Fruit fly (Drosophila melanogaster) whole organism, embryonic: Measurements from ENCODE around the gene Ir7g.

ENCODE experiments used
- Asciz ChIP-seq: fragments of 200-800 bp; sonication (Bioruptor generic); optimal IDR thresholded peaks from 2 replicates; lab custom pipeline; 2017; ENCODE audit warnings: missing biosample characterization, mild to moderate bottlenecking, missing genetic modification characterization, missing genetic modification reagents
- Bdp1 ChIP-seq: fragments of 200-800 bp; sonication (Bioruptor generic); optimal IDR thresholded peaks from 3 replicates; lab custom pipeline; 2016; ENCODE audit warnings: missing biosample characterization, missing genetic modification characterization
- CG10654 ChIP-seq: fragments of 200-800 bp; sonication (Bioruptor generic); optimal IDR thresholded peaks from 2 replicates; lab custom pipeline; 2016; ENCODE audit warnings: missing biosample characterization, missing genetic modification characterization
- CG11456 ChIP-seq: fragments of 200-800 bp; sonication (Bioruptor generic); IDR thresholded peaks from 3 replicates; pipeline ENCODE4 v1.3.6; 2022; ENCODE audit warnings: missing biosample characterization, missing genetic modification characterization
- CG11696 ChIP-seq: fragments of 200-800 bp; sonication (Bioruptor generic); IDR thresholded peaks from 2 replicates; pipeline ENCODE4 v1.3.6; 2022; ENCODE audit warnings: missing biosample characterization, missing genetic modification characterization
- CG12104 ChIP-seq: fragments of 200-800 bp; sonication (Bioruptor generic); optimal IDR thresholded peaks from 3 replicates; lab custom pipeline; 2016; ENCODE audit warnings: missing biosample characterization, missing genetic modification characterization
- CG12219 ChIP-seq: fragments of 200-800 bp; sonication (Bioruptor generic); optimal IDR thresholded peaks from 3 replicates; lab custom pipeline; 2018; ENCODE audit warnings: missing biosample characterization, mild to moderate bottlenecking, missing genetic modification characterization
- CG12391 ChIP-seq: fragments of 200-800 bp; sonication (Bioruptor generic); optimal IDR thresholded peaks from 3 replicates; lab custom pipeline; 2018; ENCODE audit warnings: missing biosample characterization, mild to moderate bottlenecking, missing genetic modification characterization, moderate library complexity
- CG13123 ChIP-seq: fragments of 200-800 bp; sonication (Bioruptor generic); optimal IDR thresholded peaks from 2 replicates; lab custom pipeline; 2016; ENCODE audit warnings: missing biosample characterization, missing genetic modification characterization
- CG15073 ChIP-seq: fragments of 200-800 bp; sonication (Bioruptor generic); optimal IDR thresholded peaks from 2 replicates; lab custom pipeline; 2016; ENCODE audit warnings: missing biosample characterization, missing genetic modification characterization
- CG17829 ChIP-seq: fragments of 200-800 bp; optimal IDR thresholded peaks from 2 replicates; lab custom pipeline; 2019; ENCODE audit warnings: missing biosample characterization, mild to moderate bottlenecking, missing genetic modification characterization, moderate library complexity
- CG18011 ChIP-seq: fragments of 200-800 bp; sonication (Bioruptor generic); optimal IDR thresholded peaks from 2 replicates; lab custom pipeline; 2017; ENCODE audit warnings: missing biosample characterization, missing genetic modification characterization, mild to moderate bottlenecking, moderate library complexity, missing genotype
- CG1832 ChIP-seq: fragments of 200-800 bp; sonication (Bioruptor generic); optimal IDR thresholded peaks from 2 replicates; lab custom pipeline; 2017; ENCODE audit warnings: missing biosample characterization, mild to moderate bottlenecking, missing genetic modification characterization, inconsistent platforms
- CG2120 ChIP-seq: fragments of 200-800 bp; sonication (Bioruptor generic); optimal IDR thresholded peaks from 3 replicates; lab custom pipeline; 2016; ENCODE audit warnings: missing biosample characterization, missing genetic modification characterization
- CG2678 ChIP-seq: fragments of 200-800 bp; sonication (Bioruptor generic); optimal IDR thresholded peaks from 3 replicates; lab custom pipeline; 2019; ENCODE audit warnings: missing biosample characterization, mild to moderate bottlenecking, missing genetic modification characterization, moderate library complexity
- CG34422 ChIP-seq: fragments of 200-800 bp; sonication (Bioruptor generic); IDR thresholded peaks from 3 replicates; pipeline ENCODE4 v1.3.6; 2022; ENCODE audit warnings: missing biosample characterization, missing genetic modification characterization
- CG4328 ChIP-seq: fragments of 200-800 bp; sonication (Bioruptor generic); optimal IDR thresholded peaks from 3 replicates; lab custom pipeline; 2017; ENCODE audit warnings: missing biosample characterization, missing genetic modification reagents, missing genetic modification characterization
- CG7372 ChIP-seq: fragments of 200-800 bp; sonication (Bioruptor generic); IDR thresholded peaks from 2 replicates; pipeline ENCODE4 v1.3.6; 2022; ENCODE audit warnings: missing biosample characterization, missing genetic modification characterization
- CG8359 ChIP-seq: fragments of 200-800 bp; sonication (Bioruptor generic); optimal IDR thresholded peaks from 2 replicates; lab custom pipeline; 2017; ENCODE audit warnings: missing biosample characterization, mild to moderate bottlenecking, missing genetic modification characterization, borderline replicate concordance
- CG9437 ChIP-seq: fragments of 200-800 bp; sonication (Bioruptor generic); optimal IDR thresholded peaks from 2 replicates; lab custom pipeline; 2018; ENCODE audit warnings: missing biosample characterization, mild to moderate bottlenecking, missing genetic modification characterization
- CoRest ChIP-seq: fragments of 200-800 bp; sonication (Bioruptor generic); optimal IDR thresholded peaks from 3 replicates; lab custom pipeline; 2018; ENCODE audit warnings: missing biosample characterization, mild to moderate bottlenecking, missing genetic modification characterization, moderate library complexity
- D19A ChIP-seq: fragments of 200-800 bp; optimal IDR thresholded peaks from 3 replicates; lab custom pipeline; 2019; ENCODE audit warnings: missing biosample characterization, mild to moderate bottlenecking, missing genetic modification characterization, moderate library complexity
- Doc3 ChIP-seq: fragments of 200-800 bp; sonication (Bioruptor generic); IDR thresholded peaks from 3 replicates; pipeline ENCODE4 v1.3.6; 2022; ENCODE audit warnings: missing biosample characterization, missing genetic modification characterization; ENCODE audit not compliant: partially characterized antibody
- Ets65A ChIP-seq: fragments of 200-800 bp; sonication (Bioruptor generic); peaks from one replicate; lab custom pipeline; 2016; ENCODE audit warnings: missing biosample characterization, missing genetic modification characterization
- HmgD ChIP-seq: fragments of 200-800 bp; sonication (Bioruptor generic); optimal IDR thresholded peaks from 3 replicates; lab custom pipeline; 2016; ENCODE audit warnings: missing biosample characterization, missing genetic modification characterization
- Max ChIP-seq: fragments of 200-800 bp; sonication (Bioruptor generic); optimal IDR thresholded peaks from 2 replicates; lab custom pipeline; 2016; ENCODE audit warnings: missing biosample characterization, mild to moderate bottlenecking, missing genetic modification characterization
- Med ChIP-seq: fragments of 200-800 bp; sonication (Bioruptor generic); peaks from one replicate; lab custom pipeline; 2016; ENCODE audit warnings: missing biosample characterization, missing genetic modification characterization, mild to moderate bottlenecking, inconsistent platforms, moderate library complexity
- Meics ChIP-seq: fragments of 200-800 bp; sonication (Bioruptor generic); optimal IDR thresholded peaks from 2 replicates; lab custom pipeline; 2017; ENCODE audit warnings: missing biosample characterization, mild to moderate bottlenecking, missing genetic modification characterization
- Side ChIP-seq: fragments of 200-800 bp; sonication (Bioruptor generic); optimal IDR thresholded peaks from 2 replicates; lab custom pipeline; 2016; ENCODE audit warnings: missing biosample characterization, missing genetic modification characterization
- Sry-δ ChIP-seq: fragments of 200-800 bp; sonication (Bioruptor generic); optimal IDR thresholded peaks from 2 replicates; lab custom pipeline; 2016; ENCODE audit warnings: missing biosample characterization, missing genetic modification characterization
- az2 ChIP-seq: fragments of 200-800 bp; sonication (Bioruptor generic); optimal IDR thresholded peaks from 3 replicates; lab custom pipeline; 2016; ENCODE audit warnings: missing biosample characterization, missing genetic modification characterization
- croc ChIP-seq: fragments of 200-800 bp; sonication (Bioruptor generic); conservative IDR thresholded peaks from 3 replicates; pipeline ENCODE4 v1.3.6; 2022; ENCODE audit warnings: missing biosample characterization, missing genetic modification characterization
- crp ChIP-seq, 2 experiments: fragments of 200-800 bp; sonication (Bioruptor generic); optimal IDR thresholded peaks; 2 replicates in 1 of 2; 3 replicates in 1 of 2; lab custom pipeline; 2017; ENCODE audit warnings: missing biosample characterization in 2 of 2, missing genetic modification characterization in 2 of 2, mild to moderate bottlenecking in 1 of 2, moderate library complexity in 1 of 2
- dimm ChIP-seq: fragments of 200-800 bp; sonication (Bioruptor generic); IDR thresholded peaks from 2 replicates; pipeline ENCODE4 v1.3.6; 2022; ENCODE audit warnings: missing biosample characterization, missing genetic modification characterization
- ems ChIP-seq: fragments of 200-800 bp; sonication (Bioruptor generic); optimal IDR thresholded peaks from 3 replicates; lab custom pipeline; 2016; ENCODE audit warnings: missing biosample characterization, missing genetic modification characterization
- fu2 ChIP-seq: fragments of 200-800 bp; sonication (Bioruptor generic); optimal IDR thresholded peaks from 2 replicates; lab custom pipeline; 2016; ENCODE audit warnings: missing biosample characterization, missing genetic modification characterization
- lilli ChIP-seq: fragments of 200-800 bp; sonication (Bioruptor generic); optimal IDR thresholded peaks from 3 replicates; lab custom pipeline; 2016; ENCODE audit warnings: missing biosample characterization, missing genetic modification characterization
- lmd ChIP-seq: fragments of 200-800 bp; sonication (Bioruptor generic); IDR thresholded peaks from 2 replicates; pipeline ENCODE4 v1.3.6; 2022; ENCODE audit warnings: missing biosample characterization, missing genetic modification characterization
- lov ChIP-seq, 2 experiments: fragments of 200-800 bp in 1 of 2; fragments of >200 bp in 1 of 2; sonication (Bioruptor generic) in 1 of 2; IDR thresholded peaks in 1 of 2; optimal IDR thresholded peaks in 1 of 2; 2 replicates in 1 of 2; 3 replicates in 1 of 2; pipeline versions ENCODE4 v1.3.6 to Lab custom; 2017 to 2022; ENCODE audit warnings: missing biosample characterization in 1 of 2, missing genetic modification characterization in 1 of 2
- maf-S ChIP-seq: fragments of 200-800 bp; sonication (Bioruptor generic); optimal IDR thresholded peaks from 2 replicates; lab custom pipeline; 2016; ENCODE audit warnings: missing biosample characterization, missing genetic modification characterization
- nom ChIP-seq: fragments of 200-800 bp; sonication (Bioruptor generic); optimal IDR thresholded peaks from 2 replicates; lab custom pipeline; 2017; ENCODE audit warnings: missing biosample characterization, missing genetic modification characterization, mild to moderate bottlenecking, moderate library complexity, missing genetic modification reagents
- prd ChIP-seq, 3 experiments: fragments of >200 bp in 2 of 3; fragments of 200-800 bp in 1 of 3; sonication (Bioruptor generic) in 1 of 3; optimal IDR thresholded peaks in 2 of 3; IDR thresholded peaks in 1 of 3; 2 replicates in 2 of 3; 3 replicates in 1 of 3; pipeline versions ENCODE4 v1.3.6 to Lab custom; 2017 to 2022; ENCODE audit warnings: missing biosample characterization in 1 of 3, missing genetic modification characterization in 1 of 3
- psq ChIP-seq: fragments of 200-800 bp; sonication (Bioruptor generic); optimal IDR thresholded peaks from 2 replicates; lab custom pipeline; 2017; ENCODE audit warnings: missing biosample characterization, missing genetic modification characterization
- ranshi ChIP-seq: fragments of 200-800 bp; sonication (Bioruptor generic); IDR thresholded peaks from 2 replicates; pipeline ENCODE4 v1.3.6; 2022; ENCODE audit warnings: missing biosample characterization, missing genetic modification characterization
- repo ChIP-seq: fragments of 200-800 bp; sonication (Bioruptor generic); optimal IDR thresholded peaks from 2 replicates; lab custom pipeline; 2016; ENCODE audit warnings: missing biosample characterization, missing genetic modification characterization
- rib ChIP-seq: fragments of 200-800 bp; sonication (Bioruptor generic); IDR thresholded peaks from 2 replicates; pipeline ENCODE4 v1.3.6; 2022; ENCODE audit warnings: missing biosample characterization, missing genetic modification characterization
- scrt ChIP-seq: fragments of 200-800 bp; sonication (Bioruptor generic); optimal IDR thresholded peaks from 2 replicates; lab custom pipeline; 2018; ENCODE audit warnings: missing biosample characterization, mild to moderate bottlenecking, missing genetic modification characterization, moderate library complexity
- trh ChIP-seq: fragments of 200-800 bp; sonication (Bioruptor generic); optimal IDR thresholded peaks from 2 replicates; lab custom pipeline; 2016; ENCODE audit warnings: missing biosample characterization, missing genetic modification characterization
- tx ChIP-seq: fragments of 200-800 bp; sonication (Bioruptor generic); optimal IDR thresholded peaks from 2 replicates; lab custom pipeline; 2016; ENCODE audit warnings: missing biosample characterization, missing genetic modification characterization

The Ir7g gene

dm6 chrX:7888386-7889024 is 4.0 kb downstream of the Ir7g start, which contains the start of gene Acat1 (continued):
- TF ChIP-seq Sry-δ (GFP tag; lab: Kevin White, UChicago) (peak; percentile 42), CG1832 (GFP tag; lab: Kevin White, UChicago) (no peak), CoRest (peak; percentile 37), maf-S (GFP tag; lab: Kevin White, UChicago) (peak; percentile 2), Meics (peak; percentile 52), CG13123 (no peak), Med (peak; percentile 94), scrt (GFP tag; lab: Kevin White, UChicago) (peak; percentile 91), Max (GFP tag; lab: Kevin White, UChicago) (peak; percentile 54), ems (GFP tag; lab: Kevin White, UChicago) (peak; percentile 43), nom (GFP tag; lab: Kevin White, UChicago) (peak; percentile 19), CG12219 (GFP tag; lab: Kevin White, UChicago) (no peak), dimm (GFP tag; lab: Robert Waterston, UW) (no peak), lilli (GFP tag; lab: Kevin White, UChicago) (peak; percentile 80), CG12391 (peak; percentile 75), CG11696 (GFP tag; lab: Robert Waterston, UW) (no peak), rib (GFP tag; lab: Robert Waterston, UW) (no peak), fu2 (GFP tag; lab: Kevin White, UChicago) (peak; percentile 25), prd (optimal IDR thresholded peaks at IDR 0.05; lab: Kevin White, UChicago) (no peak), prd (GFP tag; IDR thresholded peaks at IDR 0.05; lab: Robert Waterston, UW) (peak; percentile 72), CG7372 (GFP tag; lab: Robert Waterston, UW) (peak; percentile 34; the same call in 1 of the 2 replicates), D19A (tag; lab: Kevin White, UChicago) (peak; percentile 46), croc (no peak), CG12104 (GFP tag; lab: Kevin White, UChicago) (no peak), HmgD (peak; percentile 29), CG17829 (tag; lab: Kevin White, UChicago) (peak; percentile 43), ranshi (GFP tag; lab: Robert Waterston, UW) (0 out of 2 replicates have a peak, but pooled peaks have one; percentile 42), CG9437 (GFP tag; lab: Kevin White, UChicago) (peak; percentile 47), lov (optimal IDR thresholded peaks at IDR 0.05; lab: Kevin White, UChicago) (no peak), lov (GFP tag; IDR thresholded peaks at IDR 0.05; lab: Robert Waterston, UW) (no peak), CG11456 (peak; percentile 72; the same call in 2 of the 3 replicates), az2 (peak; percentile 49), CG4328 (GFP tag; lab: Kevin White, UChicago) (no peak), CG2678 (peak; percentile 58), repo (GFP tag; lab: Kevin White, UChicago) (peak; percentile 42), Side (GFP tag; lab: Kevin White, UChicago) (peak; percentile 33), lmd (GFP tag; lab: Robert Waterston, UW) (0 out of 2 replicates have a peak, but pooled peaks have one; percentile 31), Asciz (peak; percentile 56), CG8359 (no peak), psq (GFP tag; lab: Kevin White, UChicago) (no peak), Doc3 (GFP tag; lab: Robert Waterston, UW) (0 out of 3 replicates have a peak, but pooled peaks have one; percentile 17), CG15073 (GFP tag; lab: Kevin White, UChicago) (no peak), CG10654 (GFP tag; lab: Kevin White, UChicago) (peak; percentile 48), crp (GFP tag; optimal IDR thresholded peaks at IDR 0.05; lab: Kevin White, UChicago) (peak; percentile 11 to 83), trh (no peak), Bdp1 (GFP tag; lab: Kevin White, UChicago) (no peak), CG2120 (GFP tag; lab: Kevin White, UChicago) (peak; percentile 80), tx (peak; percentile 44), Ets65A (GFP tag; lab: Kevin White, UChicago) (peak; percentile 75), CG18011 (GFP tag; lab: Kevin White, UChicago) (peak; percentile 54), CG34422 (GFP tag; lab: Robert Waterston, UW) (peak; percentile 58)
